Worm (Caenorhabditis elegans) whole organism, L1 larva: ENCODE measurements around the gene srh-44.

Experiments used
- C04F5.9 ChIP-seq: sonication (generic microtip); optimal IDR thresholded peaks from 2 replicates; lab custom pipeline; 2016; ENCODE audit warnings: missing genetic modification characterization, missing compliant biosample characterization
- F16B12.6 ChIP-seq: fragments of 150-350 bp; optimal IDR thresholded peaks from 2 replicates; lab custom pipeline; 2014; ENCODE audit warnings: missing biosample characterization, missing genetic modification characterization
- aha-1 ChIP-seq: fragments of 150-350 bp; optimal IDR thresholded peaks from 2 replicates; lab custom pipeline; 2014; ENCODE audit warnings: missing biosample characterization, missing genetic modification characterization
- alr-1 ChIP-seq: fragments of 200-800 bp; sonication (Bioruptor generic); optimal IDR thresholded peaks from 2 replicates; lab custom pipeline; 2018; ENCODE audit warnings: borderline replicate concordance, mild to moderate bottlenecking, missing genetic modification characterization, missing compliant biosample characterization
- aly-2 ChIP-seq: fragments of 150-350 bp; optimal IDR thresholded peaks from 2 replicates; lab custom pipeline; 2014; ENCODE audit warnings: missing biosample characterization, missing genetic modification characterization
- blmp-1 ChIP-seq: fragments of 150-350 bp; optimal IDR thresholded peaks from 2 replicates; lab custom pipeline; 2014; ENCODE audit warnings: missing biosample characterization, missing genetic modification characterization
- ceh-8 ChIP-seq: fragments of 200-800 bp; sonication (Bioruptor generic); optimal IDR thresholded peaks from 2 replicates; lab custom pipeline; 2018; ENCODE audit warnings: mild to moderate bottlenecking, missing genetic modification characterization, moderate library complexity, missing compliant biosample characterization
- ceh-88 ChIP-seq: fragments of 200-800 bp; sonication (Bioruptor generic); IDR thresholded peaks from 2 replicates; pipeline ENCODE4 v1.3.6; 2022; ENCODE audit warnings: missing genetic modification characterization, missing compliant biosample characterization
- ces-1 ChIP-seq: fragments of 150-350 bp; optimal IDR thresholded peaks from 2 replicates; lab custom pipeline; 2014; ENCODE audit warnings: missing biosample characterization, missing genetic modification reagents, missing genetic modification characterization
- dpl-1 ChIP-seq, 3 experiments: fragments of 150-350 bp in 2 of 3; sonication (generic microtip) in 1 of 3; optimal IDR thresholded peaks; 2 replicates each; lab custom pipeline; 2014 to 2017; ENCODE audit warnings: missing biosample characterization in 3 of 3, missing genetic modification characterization in 3 of 3, missing genetic modification reagents in 3 of 3
- egl-13 ChIP-seq: sonication (generic microtip); optimal IDR thresholded peaks from 2 replicates; lab custom pipeline; 2016; ENCODE audit warnings: missing genotype, missing genetic modification reagents, missing genetic modification characterization, missing compliant biosample characterization
- egl-27 ChIP-seq, 2 experiments: fragments of 150-350 bp in 1 of 2; sonication (generic microtip); optimal IDR thresholded peaks; 3 replicates each; lab custom pipeline; 2017 to 2018; ENCODE audit warnings: missing biosample characterization in 2 of 2, missing genetic modification characterization in 2 of 2, missing genetic modification reagents in 2 of 2
- elt-3 ChIP-seq, 6 experiments: fragments of 150-350 bp in 1 of 6; sonication (generic microtip); optimal IDR thresholded peaks; 2 replicates each; lab custom pipeline; 2017 to 2018; ENCODE audit warnings: missing biosample characterization in 6 of 6, missing genetic modification characterization in 6 of 6, inconsistent platforms in 1 of 6
- fkh-10 ChIP-seq: sonication (generic microtip); optimal IDR thresholded peaks from 2 replicates; lab custom pipeline; 2017; ENCODE audit warnings: missing biosample characterization, missing genetic modification reagents, missing genetic modification characterization
- fkh-4 ChIP-seq: sonication (generic microtip); optimal IDR thresholded peaks from 2 replicates; lab custom pipeline; 2016; ENCODE audit warnings: missing compliant biosample characterization, missing genetic modification characterization, borderline replicate concordance
- fkh-8 ChIP-seq: sonication (generic microtip); optimal IDR thresholded peaks from 2 replicates; lab custom pipeline; 2016; ENCODE audit warnings: mild to moderate bottlenecking, missing genetic modification characterization, missing compliant biosample characterization
- hlh-4 ChIP-seq: sonication (generic microtip); optimal IDR thresholded peaks from 2 replicates; lab custom pipeline; 2016; ENCODE audit warnings: mild to moderate bottlenecking, missing genetic modification characterization, missing compliant biosample characterization
- irx-1 ChIP-seq: sonication (generic microtip); optimal IDR thresholded peaks from 2 replicates; lab custom pipeline; 2016; ENCODE audit warnings: missing genetic modification characterization, missing compliant biosample characterization
- isw-1 ChIP-seq: fragments of 200-800 bp; sonication (Bioruptor generic); IDR thresholded peaks from 2 replicates; pipeline ENCODE4 v1.3.6; 2022; ENCODE audit warnings: missing genetic modification characterization, missing compliant biosample characterization
- lin-13 ChIP-seq: fragments of 150-350 bp; optimal IDR thresholded peaks from 2 replicates; lab custom pipeline; 2014; ENCODE audit warnings: missing biosample characterization, missing genetic modification reagents, missing genetic modification characterization
- lin-15B ChIP-seq: fragments of 150-350 bp; sonication (generic microtip); optimal IDR thresholded peaks from 3 replicates; lab custom pipeline; 2014; ENCODE audit warnings: missing biosample characterization, missing genetic modification characterization
- lin-39 ChIP-seq: fragments of 150-350 bp; optimal IDR thresholded peaks from 2 replicates; lab custom pipeline; 2014; ENCODE audit warnings: missing biosample characterization, missing genetic modification reagents, missing genetic modification characterization
- mdl-1 ChIP-seq, 2 experiments: fragments of 150-350 bp; optimal IDR thresholded peaks; 2 replicates each; lab custom pipeline; 2014 to 2017; ENCODE audit warnings: missing biosample characterization in 2 of 2, missing genetic modification characterization in 2 of 2, inconsistent platforms in 1 of 2
- mef-2 ChIP-seq: fragments of 150-350 bp; optimal IDR thresholded peaks from 2 replicates; lab custom pipeline; 2014; ENCODE audit warnings: missing biosample characterization, missing genetic modification characterization
- mep-1 ChIP-seq: fragments of 150-350 bp; optimal IDR thresholded peaks from 2 replicates; lab custom pipeline; 2014; ENCODE audit warnings: missing biosample characterization, missing genetic modification characterization
- nhr-12 ChIP-seq: sonication (generic microtip); optimal IDR thresholded peaks from 2 replicates; lab custom pipeline; 2017; ENCODE audit warnings: missing biosample characterization, missing genetic modification characterization
- nhr-19 ChIP-seq: fragments of 200-800 bp; sonication (Bioruptor generic); conservative IDR thresholded peaks from 2 replicates; pipeline ENCODE4 v1.3.6; 2022; ENCODE audit warnings: missing genetic modification characterization, missing compliant biosample characterization
- nhr-20 ChIP-seq: sonication (generic microtip); optimal IDR thresholded peaks from 2 replicates; lab custom pipeline; 2016; ENCODE audit warnings: mild to moderate bottlenecking, missing genetic modification characterization, missing compliant biosample characterization
- nhr-28 ChIP-seq: fragments of 150-350 bp; optimal IDR thresholded peaks from 2 replicates; lab custom pipeline; 2014; ENCODE audit warnings: missing biosample characterization, missing genetic modification characterization
- nhr-47 ChIP-seq: sonication (generic microtip); optimal IDR thresholded peaks from 2 replicates; lab custom pipeline; 2016; ENCODE audit warnings: mild to moderate bottlenecking, missing genetic modification characterization, moderate library complexity, missing compliant biosample characterization
- nhr-71 ChIP-seq: sonication (generic microtip); optimal IDR thresholded peaks from 2 replicates; lab custom pipeline; 2016; ENCODE audit warnings: mild to moderate bottlenecking, missing genetic modification characterization, moderate library complexity, missing compliant biosample characterization
- nhr-76 ChIP-seq: sonication (generic microtip); optimal IDR thresholded peaks from 2 replicates; lab custom pipeline; 2017; ENCODE audit warnings: missing biosample characterization, missing genetic modification characterization
- nhr-77 ChIP-seq: fragments of 150-350 bp; optimal IDR thresholded peaks from 2 replicates; lab custom pipeline; 2014; ENCODE audit warnings: missing biosample characterization, missing genetic modification characterization
- nhr-90 ChIP-seq: sonication (generic microtip); optimal IDR thresholded peaks from 2 replicates; lab custom pipeline; 2016; ENCODE audit warnings: mild to moderate bottlenecking, missing genetic modification characterization, missing compliant biosample characterization; ENCODE audit not compliant: poor library complexity
- pag-3 ChIP-seq: sonication (generic microtip); optimal IDR thresholded peaks from 2 replicates; lab custom pipeline; 2017; ENCODE audit warnings: missing genetic modification characterization, mild to moderate bottlenecking, missing compliant biosample characterization, antibody characterized with exemption, borderline replicate concordance; ENCODE audit not compliant: insufficient read depth
- pax-3 ChIP-seq: fragments of 200-800 bp; sonication (Bioruptor generic); optimal IDR thresholded peaks from 2 replicates; lab custom pipeline; 2018; ENCODE audit warnings: mild to moderate bottlenecking, missing genetic modification characterization, moderate library complexity, missing compliant biosample characterization
- pqm-1 ChIP-seq: sonication (generic microtip); optimal IDR thresholded peaks from 3 replicates; lab custom pipeline; 2017; ENCODE audit warnings: missing biosample characterization, missing genetic modification characterization
- rnt-1 ChIP-seq: sonication (generic microtip); optimal IDR thresholded peaks from 2 replicates; lab custom pipeline; 2016; ENCODE audit warnings: mild to moderate bottlenecking, missing genetic modification characterization, moderate library complexity, missing compliant biosample characterization
- skn-1 ChIP-seq: fragments of 150-350 bp; optimal IDR thresholded peaks from 2 replicates; lab custom pipeline; 2014; ENCODE audit warnings: missing biosample characterization, missing genetic modification characterization
- snpc-4 ChIP-seq: fragments of 150-350 bp; optimal IDR thresholded peaks from 2 replicates; lab custom pipeline; 2014; ENCODE audit warnings: missing biosample characterization, missing genetic modification characterization
- sox-4 ChIP-seq: sonication (generic microtip); optimal IDR thresholded peaks from 2 replicates; lab custom pipeline; 2016; ENCODE audit warnings: missing genetic modification characterization, missing compliant biosample characterization
- sptf-1 ChIP-seq: fragments of 150-350 bp; optimal IDR thresholded peaks from 2 replicates; lab custom pipeline; 2014; ENCODE audit warnings: missing biosample characterization, missing genetic modification characterization
- sup-37 ChIP-seq: fragments of 200-800 bp; sonication (Bioruptor generic); optimal IDR thresholded peaks from 2 replicates; lab custom pipeline; 2018; ENCODE audit warnings: mild to moderate bottlenecking, missing genetic modification characterization, missing compliant biosample characterization
- tlp-1 ChIP-seq: fragments of 150-350 bp; optimal IDR thresholded peaks from 2 replicates; lab custom pipeline; 2014; ENCODE audit warnings: missing biosample characterization, missing genetic modification characterization
- unc-130 ChIP-seq: fragments of 150-350 bp; optimal IDR thresholded peaks from 2 replicates; lab custom pipeline; 2017; ENCODE audit warnings: missing biosample characterization, missing genetic modification characterization, inconsistent platforms
- unc-30 ChIP-seq: sonication (generic microtip); optimal IDR thresholded peaks from 2 replicates; lab custom pipeline; 2017; ENCODE audit warnings: missing biosample characterization, missing genetic modification characterization
- unc-62 ChIP-seq: fragments of 150-350 bp; optimal IDR thresholded peaks from 2 replicates; lab custom pipeline; 2014; ENCODE audit warnings: missing biosample characterization, missing genetic modification reagents, missing genetic modification characterization
- unc-86 ChIP-seq: sonication (generic microtip); optimal IDR thresholded peaks from 2 replicates; lab custom pipeline; 2016; ENCODE audit warnings: missing genetic modification characterization, missing compliant biosample characterization
- vab-15 ChIP-seq: sonication (generic microtip); optimal IDR thresholded peaks from 2 replicates; lab custom pipeline; 2017; ENCODE audit warnings: missing genotype, mild to moderate bottlenecking, missing genetic modification characterization, missing compliant biosample characterization
- xbp-1 ChIP-seq: sonication (generic microtip); optimal IDR thresholded peaks from 2 replicates; lab custom pipeline; 2016; ENCODE audit warnings: missing genetic modification characterization, missing compliant biosample characterization
- zip-4 ChIP-seq: fragments of 200-800 bp; sonication (Bioruptor generic); optimal IDR thresholded peaks from 2 replicates; lab custom pipeline; 2018; ENCODE audit warnings: mild to moderate bottlenecking, missing genetic modification characterization, moderate library complexity, missing compliant biosample characterization
- ztf-11 ChIP-seq, 2 experiments: sonication (generic microtip); optimal IDR thresholded peaks; 2 replicates each; lab custom pipeline; 2016 to 2017; ENCODE audit warnings: missing genetic modification characterization in 2 of 2, missing biosample characterization in 1 of 2, missing compliant biosample characterization in 1 of 2
- ztf-4 ChIP-seq: fragments of 150-350 bp; optimal IDR thresholded peaks from 2 replicates; lab custom pipeline; 2014; ENCODE audit warnings: missing biosample characterization, missing genetic modification characterization

Gene srh-44

DNA sequence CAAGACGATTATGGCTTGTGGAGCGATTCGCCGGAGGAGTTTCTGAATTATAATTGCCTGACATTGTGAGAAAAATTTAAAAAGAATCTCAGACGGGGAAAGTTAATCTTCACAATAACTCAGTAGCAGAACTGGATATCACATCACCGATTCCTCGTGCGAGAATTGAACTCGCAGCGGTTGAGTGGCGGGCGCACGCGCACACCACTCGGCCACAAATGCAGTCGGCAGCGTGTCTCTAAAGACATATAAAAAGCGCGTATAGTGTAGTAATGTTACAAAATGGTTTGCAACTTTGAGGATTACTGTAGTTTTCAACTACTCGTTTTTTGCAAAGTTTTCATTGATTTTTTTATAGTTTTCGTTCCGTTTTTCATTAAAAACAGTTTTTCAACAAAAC is 30.3 kb upstream of the srh-44 start:
- TF ChIP-seq snpc-4 (tag; lab: Kevin White, UChicago), result peak; percentile 51
- TF ChIP-seq fkh-4 (tag; lab: Kevin White, UChicago), result no peak
- peak in 1 of 2 experiments; percentile 25 for TF ChIP-seq egl-27 (tag; optimal IDR thresholded peaks at IDR 0.05; lab: Kevin White, UChicago)
- TF ChIP-seq mep-1 (tag; lab: Kevin White, UChicago), result peak; percentile 85
- TF ChIP-seq vab-15, result peak; percentile 48
- no peak for TF ChIP-seq sox-4 (tag; lab: Kevin White, UChicago)
- no peak for TF ChIP-seq ces-1 (GFP tag; lab: Kevin White, UChicago)
- peak; percentile 1 for TF ChIP-seq irx-1 (tag; lab: Kevin White, UChicago)
- TF ChIP-seq lin-15B (tag; lab: Kevin White, UChicago), result peak; percentile 37
- no peak for TF ChIP-seq pax-3 (tag; lab: Kevin White, UChicago)
- no peak for TF ChIP-seq blmp-1 (tag; lab: Kevin White, UChicago)
- TF ChIP-seq ztf-11 (tag; optimal IDR thresholded peaks at IDR 0.05; lab: Kevin White, UChicago), result peak in 1 of 2 experiments; percentile 52
- TF ChIP-seq mef-2 (tag; lab: Kevin White, UChicago), result no peak
- no peak for TF ChIP-seq aha-1 (tag; lab: Kevin White, UChicago)
- TF ChIP-seq pag-3, result no peak
- peak; percentile 70 for TF ChIP-seq fkh-8 (tag; lab: Kevin White, UChicago)
- peak; percentile 19 to 61 (median 59) for TF ChIP-seq dpl-1 (GFP tag; optimal IDR thresholded peaks at IDR 0.05; lab: Kevin White, UChicago)
- no peak for TF ChIP-seq lin-13 (GFP tag; lab: Kevin White, UChicago)
- TF ChIP-seq unc-62, result no peak
- TF ChIP-seq pqm-1 (tag; lab: Kevin White, UChicago), result no peak
- TF ChIP-seq unc-130 (tag; lab: Kevin White, UChicago), result peak; percentile 73
- TF ChIP-seq nhr-12 (tag; lab: Kevin White, UChicago), result no peak
- peak; percentile 41 for TF ChIP-seq skn-1
- TF ChIP-seq nhr-47 (tag; lab: Kevin White, UChicago), result peak; percentile 78
- TF ChIP-seq unc-30 (tag; lab: Kevin White, UChicago), result no peak
- no peak for TF ChIP-seq nhr-28 (tag; lab: Kevin White, UChicago)
- TF ChIP-seq nhr-71 (tag; lab: Kevin White, UChicago), result peak; percentile 80
- TF ChIP-seq lin-39 (tag; lab: Kevin White, UChicago), result no peak
- TF ChIP-seq ceh-8, result no peak
- TF ChIP-seq ceh-88 (GFP tag; lab: Robert Waterston, UW), result peak; percentile 60
- TF ChIP-seq aly-2 (tag; lab: Kevin White, UChicago), result peak; percentile 69
- TF ChIP-seq nhr-20 (tag; lab: Kevin White, UChicago), result peak; percentile 68
- no peak for TF ChIP-seq hlh-4 (tag; lab: Kevin White, UChicago)
- TF ChIP-seq fkh-10 (GFP tag; lab: Kevin White, UChicago), result peak; percentile 40
- TF ChIP-seq mdl-1 (tag; optimal IDR thresholded peaks at IDR 0.05; lab: Kevin White, UChicago), result peak in 1 of 2 experiments; percentile 85
- TF ChIP-seq nhr-76 (tag; lab: Kevin White, UChicago), result no peak
- TF ChIP-seq unc-86, result peak; percentile 16
- TF ChIP-seq nhr-90 (tag; lab: Kevin White, UChicago), result peak; percentile 74
- TF ChIP-seq isw-1 (GFP tag; lab: Robert Waterston, UW), result no peak
- TF ChIP-seq nhr-19 (GFP tag; lab: Robert Waterston, UW), result peak; percentile 76
- TF ChIP-seq F16B12.6, result peak; percentile 46
- TF ChIP-seq alr-1 (tag; lab: Kevin White, UChicago), result no peak
- TF ChIP-seq tlp-1, result no peak
- no peak for TF ChIP-seq C04F5.9 (tag; lab: Kevin White, UChicago)
- TF ChIP-seq ztf-4 (tag; lab: Kevin White, UChicago), result peak; percentile 14
- TF ChIP-seq rnt-1, result peak; percentile 79
- TF ChIP-seq elt-3 (tag; optimal IDR thresholded peaks at IDR 0.05; lab: Kevin White, UChicago), result peak in 2 of 6 experiments; percentile 34 to 51
- TF ChIP-seq nhr-77 (tag; lab: Kevin White, UChicago), result peak; percentile 41
- no peak for TF ChIP-seq sptf-1 (tag; lab: Kevin White, UChicago)
- peak; percentile 53 for TF ChIP-seq xbp-1
- TF ChIP-seq egl-13 (tag; lab: Kevin White, UChicago), result peak; percentile 19
- TF ChIP-seq sup-37, result no peak
- peak; percentile 15 for TF ChIP-seq zip-4 (GFP tag; lab: Kevin White, UChicago)
